Fruit fly (Drosophila melanogaster) whole organism, embryonic: ENCODE results near the gene Tengl1.
A peak's percentile ranks its signal among the peaks of the same experiment; 100 is the strongest.

ENCODE experiments used
- CG1024 ChIP-seq: fragments of 200-800 bp; sonication (Bioruptor generic); IDR thresholded peaks from 2 replicates; pipeline ENCODE4 v1.3.6; 2022; ENCODE audit warnings: missing biosample characterization, missing genetic modification characterization
- CG10565 ChIP-seq: fragments of 200-800 bp; sonication (Bioruptor generic); optimal IDR thresholded peaks from 3 replicates; lab custom pipeline; 2016; ENCODE audit warnings: missing biosample characterization, mild to moderate bottlenecking, missing genetic modification characterization
- CG11085 ChIP-seq: fragments of 200-800 bp; sonication (Bioruptor generic); IDR thresholded peaks from 2 replicates; pipeline ENCODE4 v1.3.6; 2022; ENCODE audit warnings: missing biosample characterization, missing genetic modification characterization
- CG11093 ChIP-seq: fragments of 200-800 bp; sonication (Bioruptor generic); IDR thresholded peaks from 3 replicates; pipeline ENCODE4 v1.3.6; 2022; ENCODE audit warnings: missing biosample characterization, missing genetic modification characterization
- CG1603 ChIP-seq: fragments of 200-800 bp; sonication (Bioruptor generic); optimal IDR thresholded peaks from 2 replicates; lab custom pipeline; 2019; ENCODE audit warnings: missing biosample characterization, mild to moderate bottlenecking, missing genetic modification characterization, moderate library complexity
- CG1647 ChIP-seq: fragments of 200-800 bp; sonication (Bioruptor generic); optimal IDR thresholded peaks from 3 replicates; lab custom pipeline; 2016; ENCODE audit warnings: missing biosample characterization, missing genetic modification characterization
- CG17802 ChIP-seq: fragments of 200-800 bp; sonication (Bioruptor generic); optimal IDR thresholded peaks from 2 replicates; lab custom pipeline; 2018; ENCODE audit warnings: missing biosample characterization, mild to moderate bottlenecking, missing genetic modification characterization, moderate library complexity
- CG2875 ChIP-seq: fragments of 200-800 bp; sonication (Bioruptor generic); optimal IDR thresholded peaks from 2 replicates; lab custom pipeline; 2017; ENCODE audit warnings: missing biosample characterization, mild to moderate bottlenecking, missing genetic modification characterization, missing genetic modification reagents
- CG3065 ChIP-seq: fragments of 200-800 bp; sonication (Bioruptor generic); optimal IDR thresholded peaks from 2 replicates; lab custom pipeline; 2016; ENCODE audit warnings: missing biosample characterization, missing genetic modification characterization
- CG32532 ChIP-seq: fragments of 200-800 bp; sonication (Bioruptor generic); IDR thresholded peaks from 2 replicates; pipeline ENCODE4 v1.3.6; 2022; ENCODE audit warnings: missing biosample characterization, missing genetic modification characterization
- CG4360 ChIP-seq: fragments of 200-800 bp; sonication (Bioruptor generic); IDR thresholded peaks from 2 replicates; pipeline ENCODE4 v1.3.6; 2022; ENCODE audit warnings: missing biosample characterization, missing genetic modification characterization
- CG4820 ChIP-seq: fragments of 200-800 bp; sonication (Bioruptor generic); optimal IDR thresholded peaks from 3 replicates; lab custom pipeline; 2016; ENCODE audit warnings: missing biosample characterization, missing genetic modification characterization
- CG7963 ChIP-seq: fragments of 200-800 bp; sonication (Bioruptor generic); IDR thresholded peaks from 3 replicates; pipeline ENCODE4 v1.3.6; 2022; ENCODE audit warnings: missing biosample characterization, missing genetic modification characterization; ENCODE audit not compliant: partially characterized antibody
- CG9437 ChIP-seq: fragments of 200-800 bp; sonication (Bioruptor generic); optimal IDR thresholded peaks from 2 replicates; lab custom pipeline; 2018; ENCODE audit warnings: missing biosample characterization, mild to moderate bottlenecking, missing genetic modification characterization
- CG9609 ChIP-seq: fragments of 200-800 bp; sonication (Bioruptor generic); optimal IDR thresholded peaks from 3 replicates; lab custom pipeline; 2016; ENCODE audit warnings: missing biosample characterization, missing genetic modification characterization
- D ChIP-seq, 2 experiments: fragments of 200-800 bp in 1 of 2; fragments of >200 bp in 1 of 2; sonication (Bioruptor generic) in 1 of 2; optimal IDR thresholded peaks; 2 replicates in 1 of 2; 3 replicates in 1 of 2; lab custom pipeline; 2017; ENCODE audit warnings: mild to moderate bottlenecking in 1 of 2, missing biosample characterization in 1 of 2, missing genetic modification characterization in 1 of 2, missing genetic modification reagents in 1 of 2
- Dip2 ChIP-seq: fragments of 200-800 bp; sonication (Bioruptor generic); IDR thresholded peaks from 2 replicates; pipeline ENCODE4 v1.3.6; 2022; ENCODE audit warnings: missing biosample characterization, missing genetic modification characterization
- Dref ChIP-seq: fragments of 200-800 bp; sonication (Bioruptor generic); IDR thresholded peaks from 2 replicates; pipeline ENCODE4 v1.3.6; 2022; ENCODE audit warnings: missing biosample characterization, missing genetic modification characterization
- Elba2 ChIP-seq: fragments of 200-800 bp; sonication (Bioruptor generic); optimal IDR thresholded peaks from 3 replicates; lab custom pipeline; 2016; ENCODE audit warnings: missing biosample characterization, missing genetic modification characterization
- HHEX ChIP-seq: fragments of 200-800 bp; sonication (Bioruptor generic); optimal IDR thresholded peaks from 3 replicates; lab custom pipeline; 2017; ENCODE audit warnings: missing biosample characterization, mild to moderate bottlenecking, missing genetic modification characterization, missing genetic modification reagents
- Lpt ChIP-seq: fragments of >200 bp; optimal IDR thresholded peaks from 2 replicates; lab custom pipeline; 2018; ENCODE audit warnings: missing biosample characterization, missing genetic modification characterization
- MTF-1 ChIP-seq: fragments of 200-800 bp; sonication (Bioruptor generic); optimal IDR thresholded peaks from 2 replicates; lab custom pipeline; 2018; ENCODE audit warnings: missing biosample characterization, mild to moderate bottlenecking, missing genetic modification characterization, borderline replicate concordance
- Max ChIP-seq: fragments of 200-800 bp; sonication (Bioruptor generic); optimal IDR thresholded peaks from 2 replicates; lab custom pipeline; 2016; ENCODE audit warnings: missing biosample characterization, mild to moderate bottlenecking, missing genetic modification characterization
- Meics ChIP-seq: fragments of 200-800 bp; sonication (Bioruptor generic); optimal IDR thresholded peaks from 2 replicates; lab custom pipeline; 2017; ENCODE audit warnings: missing biosample characterization, mild to moderate bottlenecking, missing genetic modification characterization
- NK7.1 ChIP-seq: fragments of 200-800 bp; sonication (Bioruptor generic); optimal IDR thresholded peaks from 3 replicates; lab custom pipeline; 2016; ENCODE audit warnings: missing biosample characterization, missing genetic modification characterization
- Nf-YC ChIP-seq: fragments of 200-800 bp; optimal IDR thresholded peaks from 3 replicates; lab custom pipeline; 2019; ENCODE audit warnings: missing biosample characterization, mild to moderate bottlenecking, missing genetic modification characterization, moderate library complexity
- Ravus ChIP-seq: fragments of 200-800 bp; sonication (Bioruptor generic); IDR thresholded peaks from 2 replicates; pipeline ENCODE4 v1.3.6; 2022; ENCODE audit warnings: missing biosample characterization, missing genetic modification characterization
- Rx ChIP-seq: fragments of 200-800 bp; sonication (Bioruptor generic); IDR thresholded peaks from 2 replicates; pipeline ENCODE4 v1.3.6; 2022; ENCODE audit warnings: missing biosample characterization, missing genetic modification characterization
- Sox102F ChIP-seq: fragments of 200-800 bp; sonication (Bioruptor generic); optimal IDR thresholded peaks from 2 replicates; lab custom pipeline; 2018; ENCODE audit warnings: missing biosample characterization, mild to moderate bottlenecking, missing genetic modification characterization, moderate library complexity
- Ssrp ChIP-seq: fragments of 200-800 bp; sonication (Bioruptor generic); optimal IDR thresholded peaks from 2 replicates; lab custom pipeline; 2018; ENCODE audit warnings: missing biosample characterization, mild to moderate bottlenecking, missing genetic modification characterization, moderate library complexity
- Usf ChIP-seq: fragments of 200-800 bp; sonication (Bioruptor generic); optimal IDR thresholded peaks from 2 replicates; lab custom pipeline; 2017; ENCODE audit warnings: missing genotype, missing biosample characterization, missing genetic modification characterization
- bigmax ChIP-seq: fragments of 200-800 bp; sonication (Bioruptor generic); optimal IDR thresholded peaks from 2 replicates; lab custom pipeline; 2018; ENCODE audit warnings: missing biosample characterization, mild to moderate bottlenecking, missing genetic modification characterization
- btn ChIP-seq: fragments of 200-800 bp; sonication (Bioruptor generic); optimal IDR thresholded peaks from 2 replicates; lab custom pipeline; 2016; ENCODE audit warnings: missing biosample characterization, missing genetic modification characterization
- cato ChIP-seq: fragments of 200-800 bp; sonication (Bioruptor generic); optimal IDR thresholded peaks from 2 replicates; lab custom pipeline; 2016; ENCODE audit warnings: missing biosample characterization, missing genetic modification characterization, borderline replicate concordance
- exex ChIP-seq: fragments of 200-800 bp; sonication (Bioruptor generic); optimal IDR thresholded peaks from 4 replicates; lab custom pipeline; 2018; ENCODE audit warnings: missing biosample characterization, mild to moderate bottlenecking, missing genetic modification characterization, moderate library complexity
- her ChIP-seq: fragments of 200-800 bp; sonication (Bioruptor generic); optimal IDR thresholded peaks from 2 replicates; lab custom pipeline; 2016; ENCODE audit warnings: missing biosample characterization, missing genetic modification characterization
- hth ChIP-seq: fragments of >200 bp; optimal IDR thresholded peaks from 2 replicates; lab custom pipeline; 2017; ENCODE audit warnings: inconsistent platforms
- pan ChIP-seq, 4 experiments: fragments of >200 bp in 3 of 4; fragments of 200-800 bp in 1 of 4; sonication (Bioruptor generic) in 1 of 4; optimal IDR thresholded peaks in 3 of 4; IDR thresholded peaks in 1 of 4; 2 replicates each; pipeline versions ENCODE4 v1.3.6 to Lab custom; 2017 to 2022; ENCODE audit warnings: missing biosample characterization in 2 of 4, missing genetic modification characterization in 2 of 4, mixed read lengths in 1 of 4
- pfk ChIP-seq: fragments of 200-800 bp; sonication (Bioruptor generic); optimal IDR thresholded peaks from 2 replicates; lab custom pipeline; 2018; ENCODE audit warnings: missing biosample characterization, mild to moderate bottlenecking, missing genetic modification characterization, moderate library complexity
- phol ChIP-seq: fragments of 200-800 bp; sonication (Bioruptor generic); optimal IDR thresholded peaks from 3 replicates; lab custom pipeline; 2018; ENCODE audit warnings: missing biosample characterization, mild to moderate bottlenecking, missing genetic modification characterization, moderate library complexity
- pita ChIP-seq: fragments of 200-800 bp; sonication (Bioruptor generic); optimal IDR thresholded peaks from 2 replicates; lab custom pipeline; 2017; ENCODE audit warnings: missing biosample characterization, mild to moderate bottlenecking, missing genetic modification characterization
- run ChIP-seq: fragments of 200-800 bp; sonication (Bioruptor generic); optimal IDR thresholded peaks from 3 replicates; lab custom pipeline; 2018; ENCODE audit warnings: missing biosample characterization, mild to moderate bottlenecking, missing genetic modification characterization
- sima ChIP-seq: fragments of 200-800 bp; sonication (Bioruptor generic); optimal IDR thresholded peaks from 2 replicates; lab custom pipeline; 2016; ENCODE audit warnings: missing biosample characterization, missing genetic modification characterization
- slbo ChIP-seq: fragments of 200-800 bp; sonication (Bioruptor generic); IDR thresholded peaks from 2 replicates; pipeline ENCODE4 v1.3.6; 2022; ENCODE audit warnings: missing biosample characterization, missing genetic modification characterization
- sqz ChIP-seq: fragments of 200-800 bp; sonication (Bioruptor generic); optimal IDR thresholded peaks from 3 replicates; lab custom pipeline; 2018; ENCODE audit warnings: missing biosample characterization, mild to moderate bottlenecking, missing genetic modification characterization
- sr ChIP-seq: fragments of 200-800 bp; sonication (Bioruptor generic); IDR thresholded peaks from 3 replicates; pipeline ENCODE4 v1.3.6; 2022; ENCODE audit warnings: missing biosample characterization, missing genetic modification characterization
- ssp ChIP-seq: fragments of 200-800 bp; sonication (Bioruptor generic); IDR thresholded peaks from 2 replicates; pipeline ENCODE4 v1.3.6; 2022; ENCODE audit warnings: missing biosample characterization, missing genetic modification characterization
- tup ChIP-seq: fragments of 200-800 bp; sonication (Bioruptor generic); optimal IDR thresholded peaks from 2 replicates; lab custom pipeline; 2016; ENCODE audit warnings: missing biosample characterization, mild to moderate bottlenecking, missing genetic modification characterization, moderate library complexity

Gene Tengl1

DNA sequence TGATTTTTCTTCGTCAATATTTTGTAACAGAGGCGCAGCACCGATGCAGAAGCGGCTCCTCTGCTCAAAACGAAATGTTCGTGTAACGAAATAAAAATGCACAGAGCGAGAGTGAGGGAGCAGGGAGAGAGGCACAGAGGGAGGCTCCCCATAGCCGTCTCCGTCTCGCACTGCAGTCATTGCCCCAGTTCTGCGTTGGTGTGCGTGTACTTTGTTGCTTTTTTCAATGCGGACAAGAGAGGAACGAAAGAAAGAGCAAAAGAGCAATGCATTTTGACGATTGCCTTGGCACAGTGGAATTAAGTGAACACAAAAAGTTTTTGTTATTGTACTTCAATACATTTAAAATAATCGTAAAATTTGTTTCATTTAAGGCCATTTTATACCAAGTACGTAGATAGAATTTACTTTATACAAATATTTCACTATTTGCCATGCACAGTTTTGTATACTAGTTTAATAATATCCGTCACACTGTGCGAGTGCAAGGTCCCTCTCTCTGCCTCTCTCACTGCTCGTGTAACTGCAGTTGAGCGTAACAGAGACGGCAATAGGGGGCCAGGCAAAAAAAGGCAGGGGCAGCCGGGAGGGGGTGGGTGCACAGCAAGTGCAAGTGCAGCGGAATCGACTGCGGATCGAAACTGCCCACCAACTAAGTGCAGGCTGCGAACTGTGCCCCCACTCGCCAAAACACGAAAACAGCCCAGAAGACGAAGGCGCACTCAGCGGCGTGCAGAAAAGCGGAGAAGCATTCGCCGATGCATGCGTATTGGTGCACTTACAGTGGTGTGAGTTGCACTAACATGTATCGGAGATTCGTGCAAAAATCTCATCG is 38.2 kb downstream of the Tengl1 start (continued):
- TF ChIP-seq Usf (GFP tag; lab: Kevin White, UChicago) (peak; percentile 93), Elba2 (GFP tag; lab: Kevin White, UChicago) (peak; percentile 97), Dref (GFP tag; lab: Robert Waterston, UW) (no peak), Meics (GFP tag; lab: Kevin White, UChicago) (peak; percentile 86), sima (GFP tag; lab: Kevin White, UChicago) (peak; percentile 90), CG1647 (GFP tag; lab: Kevin White, UChicago) (peak; percentile 96), slbo (GFP tag; lab: Robert Waterston, UW) (peak; percentile 83), CG11085 (GFP tag; lab: Robert Waterston, UW) (peak; percentile 89), Nf-YC (tag; lab: Kevin White, UChicago) (peak; percentile 74), Rx (GFP tag; lab: Robert Waterston, UW) (peak; percentile 98), Dip2 (GFP tag; lab: Robert Waterston, UW) (peak; percentile 64), MTF-1 (peak; percentile 98), CG32532 (GFP tag; lab: Robert Waterston, UW) (peak; percentile 85), hth (lab: Kevin White, UChicago) (no peak), cato (peak; percentile 99), CG9437 (peak; percentile 94), CG4820 (GFP tag; lab: Kevin White, UChicago) (peak; percentile 99), tup (GFP tag; lab: Kevin White, UChicago) (peak; percentile 94), CG3065 (GFP tag; lab: Kevin White, UChicago) (peak; percentile 96), CG4360 (GFP tag; lab: Robert Waterston, UW) (peak; percentile 93), run (tag; lab: Kevin White, UChicago) (peak; percentile 98), CG17802 (tag; lab: Kevin White, UChicago) (peak; percentile 93), sqz (GFP tag; lab: Kevin White, UChicago) (peak; percentile 98), Sox102F (peak; percentile 100), D (optimal IDR thresholded peaks at IDR 0.05; lab: Kevin White, UChicago) (no peak), D (GFP tag; optimal IDR thresholded peaks at IDR 0.05; lab: Kevin White, UChicago) (peak; percentile 100), Ssrp (tag; lab: Kevin White, UChicago) (peak; percentile 99), ssp (peak; percentile 94), CG9609 (peak; percentile 96), Lpt (no peak), CG1603 (tag; lab: Kevin White, UChicago) (peak; percentile 99), NK7.1 (GFP tag; lab: Kevin White, UChicago) (peak; percentile 96), CG11093 (GFP tag; lab: Robert Waterston, UW) (peak; percentile 99), Ravus (GFP tag; lab: Robert Waterston, UW) (peak; percentile 94), exex (tag; lab: Kevin White, UChicago) (peak; percentile 59), CG7963 (peak; percentile 65), her (peak; percentile 92), HHEX (peak; percentile 97), phol (tag; lab: Kevin White, UChicago) (peak; percentile 99), sr (peak; percentile 95), pita (GFP tag; lab: Kevin White, UChicago) (no peak), CG2875 (peak; percentile 100), CG10565 (GFP tag; lab: Kevin White, UChicago) (peak; percentile 96), pan (optimal IDR thresholded peaks at IDR 0.05; lab: Kevin White, UChicago) (no peak), pan (GFP tag; optimal IDR thresholded peaks at IDR 0.05 in 1 of 2, IDR thresholded peaks at IDR 0.05 in 1 of 2) (peak in 1 of 2 experiments; percentile 99), Max (peak; percentile 98), pfk (GFP tag; lab: Kevin White, UChicago) (no peak), btn (peak; percentile 98), CG1024 (GFP tag; lab: Robert Waterston, UW) (peak; percentile 98), bigmax (GFP tag; lab: Kevin White, UChicago) (peak; percentile 57)
